Worm (Caenorhabditis elegans) whole organism, L1 larva: Measurements from ENCODE around the gene pgph-1.

Experiments used
- fkh-10 ChIP-seq: sonication (generic microtip); optimal IDR thresholded peaks from 2 replicates; lab custom pipeline; 2017; ENCODE audit warnings: missing biosample characterization, missing genetic modification reagents, missing genetic modification characterization
- nhr-28 ChIP-seq: fragments of 150-350 bp; optimal IDR thresholded peaks from 2 replicates; lab custom pipeline; 2014; ENCODE audit warnings: missing biosample characterization, missing genetic modification characterization
- tlp-1 ChIP-seq: fragments of 150-350 bp; optimal IDR thresholded peaks from 2 replicates; lab custom pipeline; 2014; ENCODE audit warnings: missing biosample characterization, missing genetic modification characterization
- unc-62 ChIP-seq: fragments of 150-350 bp; optimal IDR thresholded peaks from 2 replicates; lab custom pipeline; 2014; ENCODE audit warnings: missing biosample characterization, missing genetic modification reagents, missing genetic modification characterization

DNA sequence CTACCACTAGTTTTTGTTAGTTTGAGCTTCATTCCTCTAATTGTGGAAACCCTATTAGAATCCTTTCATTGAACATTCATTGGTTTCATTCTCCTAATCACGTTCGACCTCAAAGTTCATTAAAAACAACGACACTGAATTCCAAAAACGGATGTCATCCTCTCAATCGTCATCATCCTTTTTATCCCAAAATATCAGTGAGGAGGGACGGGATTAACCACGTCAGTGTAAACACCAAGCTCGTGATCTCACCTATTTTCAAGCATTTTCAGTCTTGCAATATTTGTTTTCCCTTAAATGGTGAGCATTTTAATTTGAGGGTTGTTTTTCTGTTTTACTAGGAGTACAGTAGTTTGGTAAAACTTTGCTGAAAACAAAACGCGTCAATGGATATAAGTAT is 48.9 kb downstream of the pgph-1 start:
- no peak for TF ChIP-seq fkh-10 (GFP tag; lab: Kevin White, UChicago)
- TF ChIP-seq unc-62 (GFP tag; lab: Kevin White, UChicago), result no peak
- no peak for TF ChIP-seq tlp-1
- no peak for TF ChIP-seq nhr-28 (tag; lab: Kevin White, UChicago)
